Fruit fly (Drosophila melanogaster) whole organism, embryonic: Measurements from ENCODE around the gene CG11454.

Source experiments
- Asciz ChIP-seq: fragments of 200-800 bp; sonication (Bioruptor generic); optimal IDR thresholded peaks from 2 replicates; lab custom pipeline; 2017; ENCODE audit warnings: missing biosample characterization, mild to moderate bottlenecking, missing genetic modification characterization, missing genetic modification reagents
- Bteb2 ChIP-seq: fragments of 200-800 bp; sonication (Bioruptor generic); optimal IDR thresholded peaks from 2 replicates; lab custom pipeline; 2016; ENCODE audit warnings: missing biosample characterization, missing genetic modification characterization
- CG12104 ChIP-seq: fragments of 200-800 bp; sonication (Bioruptor generic); optimal IDR thresholded peaks from 3 replicates; lab custom pipeline; 2016; ENCODE audit warnings: missing biosample characterization, missing genetic modification characterization
- CG14667 ChIP-seq: fragments of 200-800 bp; sonication (Bioruptor generic); IDR thresholded peaks from 2 replicates; pipeline ENCODE4 v1.3.6; 2022; ENCODE audit warnings: missing biosample characterization, missing genetic modification characterization
- Drgx ChIP-seq: fragments of 200-800 bp; sonication (Bioruptor generic); IDR thresholded peaks from 2 replicates; pipeline ENCODE4 v1.3.6; 2022; ENCODE audit warnings: missing biosample characterization, missing genetic modification characterization
- Nf-YC ChIP-seq: fragments of 200-800 bp; optimal IDR thresholded peaks from 3 replicates; lab custom pipeline; 2019; ENCODE audit warnings: missing biosample characterization, mild to moderate bottlenecking, missing genetic modification characterization, moderate library complexity
- ewg ChIP-seq: fragments of 200-800 bp; sonication (Bioruptor generic); optimal IDR thresholded peaks from 3 replicates; lab custom pipeline; 2017; ENCODE audit warnings: mild to moderate bottlenecking, missing biosample characterization, missing genetic modification reagents, missing genetic modification characterization

DNA sequence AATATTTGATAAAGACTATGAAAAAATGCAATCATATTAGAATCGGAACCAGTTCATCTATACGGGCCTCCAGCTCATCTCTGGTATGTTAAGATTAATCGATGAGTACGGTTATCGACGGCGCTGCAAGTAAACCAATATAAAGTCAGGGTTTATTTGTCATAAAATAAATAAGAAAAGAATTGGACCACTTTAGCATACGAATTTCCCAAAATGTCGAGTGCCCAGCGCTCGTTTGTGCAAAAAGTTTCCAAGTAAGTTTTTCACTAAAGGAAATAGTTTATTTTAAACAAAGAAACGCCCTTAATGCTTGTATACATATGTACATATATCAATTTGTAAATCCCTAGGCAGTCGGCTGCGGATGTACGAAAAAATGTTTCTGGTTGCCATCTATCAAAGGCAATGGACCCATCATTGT, 48.5 kb upstream of the CG11454 start, which contains the start of gene Zir:
- TF ChIP-seq CG12104 (GFP tag; lab: Kevin White, UChicago) (no peak), Drgx (no peak), Nf-YC (tag; lab: Kevin White, UChicago) (no peak), Bteb2 (no peak), ewg (no peak), CG14667 (no peak), Asciz (GFP tag; lab: Kevin White, UChicago) (no peak)
